Worm (Caenorhabditis elegans) whole organism, young adult: Measurements from ENCODE around the gene Y24F12A.1.

Experiments used
- B0336.3 ChIP-seq: fragments of 200-800 bp; sonication (Bioruptor generic); IDR thresholded peaks from 2 replicates; pipeline ENCODE4 v1.3.6; 2022; ENCODE audit warnings: missing genetic modification characterization, missing compliant biosample characterization
- F22D6.2 ChIP-seq: sonication (generic microtip); optimal IDR thresholded peaks from 2 replicates; lab custom pipeline; 2016; ENCODE audit warnings: mild to moderate bottlenecking, missing genetic modification characterization, missing compliant biosample characterization
- F23B12.7 ChIP-seq: sonication (generic microtip); optimal IDR thresholded peaks from 2 replicates; lab custom pipeline; 2017; ENCODE audit warnings: missing genetic modification characterization, mild to moderate bottlenecking, missing compliant biosample characterization, antibody characterized with exemption, moderate library complexity; ENCODE audit not compliant: insufficient read depth
- F55B11.4 ChIP-seq: sonication (generic microtip); optimal IDR thresholded peaks from 2 replicates; lab custom pipeline; 2016; ENCODE audit warnings: missing compliant biosample characterization, missing genetic modification characterization, borderline replicate concordance; ENCODE audit not compliant: insufficient read depth
- F57C9.4 ChIP-seq: sonication (generic microtip); optimal IDR thresholded peaks from 2 replicates; lab custom pipeline; 2017; ENCODE audit warnings: mild to moderate bottlenecking, missing genetic modification characterization, missing compliant biosample characterization
- T07F8.4 ChIP-seq: sonication (generic microtip); optimal IDR thresholded peaks from 2 replicates; lab custom pipeline; 2016; ENCODE audit warnings: mild to moderate bottlenecking, missing genetic modification characterization, moderate library complexity, missing compliant biosample characterization
- Y53F4B.3 ChIP-seq: fragments of 200-800 bp; sonication (Bioruptor generic); IDR thresholded peaks from 2 replicates; pipeline ENCODE4 v1.3.6; 2022; ENCODE audit warnings: missing genetic modification reagents, missing genetic modification characterization, missing compliant biosample characterization
- akir-1 ChIP-seq: fragments of 200-800 bp; sonication (Bioruptor generic); optimal IDR thresholded peaks from 2 replicates; lab custom pipeline; 2018; ENCODE audit warnings: mild to moderate bottlenecking, missing genetic modification characterization, moderate library complexity, missing compliant biosample characterization
- aptf-2 ChIP-seq: fragments of 200-800 bp; sonication (Bioruptor generic); conservative IDR thresholded peaks from 2 replicates; pipeline ENCODE4 v1.3.6; 2022; ENCODE audit warnings: missing genetic modification reagents, missing genetic modification characterization, missing compliant biosample characterization
- athp-1 ChIP-seq: sonication (generic microtip); optimal IDR thresholded peaks from 2 replicates; lab custom pipeline; 2017; ENCODE audit warnings: mild to moderate bottlenecking, missing genetic modification characterization, missing compliant biosample characterization
- attf-6 ChIP-seq: fragments of 200-800 bp; sonication (Bioruptor generic); IDR thresholded peaks from 2 replicates; pipeline ENCODE4 v1.3.6; 2022; ENCODE audit warnings: missing genetic modification reagents, missing genetic modification characterization, missing compliant biosample characterization
- bed-2 ChIP-seq: fragments of 200-800 bp; sonication (Bioruptor generic); IDR thresholded peaks from 2 replicates; pipeline ENCODE4 v1.3.6; 2022; ENCODE audit warnings: missing genetic modification reagents, missing genetic modification characterization, missing compliant biosample characterization
- cebp-1 ChIP-seq, 2 experiments: fragments of 200-800 bp in 1 of 2; sonication (Bioruptor generic) in 1 of 2; sonication (generic microtip) in 1 of 2; IDR thresholded peaks in 1 of 2; optimal IDR thresholded peaks in 1 of 2; 2 replicates each; pipeline versions ENCODE4 v1.3.6 to Lab custom; 2017 to 2022; ENCODE audit warnings: missing compliant biosample characterization in 2 of 2, missing genetic modification characterization in 2 of 2, mild to moderate bottlenecking in 1 of 2, missing genetic modification reagents in 1 of 2, moderate library complexity in 1 of 2
- ceh-40 ChIP-seq: fragments of 200-800 bp; sonication (Bioruptor generic); IDR thresholded peaks from 2 replicates; pipeline ENCODE4 v1.3.6; 2022; ENCODE audit warnings: missing genetic modification characterization, missing compliant biosample characterization
- ceh-79 ChIP-seq: sonication (generic microtip); optimal IDR thresholded peaks from 2 replicates; lab custom pipeline; 2017; ENCODE audit warnings: mild to moderate bottlenecking, missing genetic modification characterization, missing compliant biosample characterization
- dox-1 ChIP-seq: fragments of 200-800 bp; sonication (Bioruptor generic); IDR thresholded peaks from 2 replicates; pipeline ENCODE4 v1.3.6; 2022; ENCODE audit warnings: missing genetic modification reagents, missing genetic modification characterization, missing compliant biosample characterization
- efl-1 ChIP-seq: fragments of 150-350 bp; optimal IDR thresholded peaks from 2 replicates; lab custom pipeline; 2014; ENCODE audit warnings: missing biosample characterization, missing genetic modification reagents, missing genetic modification characterization
- egl-18 ChIP-seq: fragments of 200-800 bp; sonication (Bioruptor generic); IDR thresholded peaks from 2 replicates; pipeline ENCODE4 v1.3.6; 2022; ENCODE audit warnings: missing genetic modification reagents, missing genetic modification characterization, missing compliant biosample characterization
- gei-17 ChIP-seq: fragments of 200-800 bp; sonication (Bioruptor generic); optimal IDR thresholded peaks from 2 replicates; lab custom pipeline; 2018; ENCODE audit warnings: mild to moderate bottlenecking, missing genetic modification characterization, missing compliant biosample characterization
- hsf-1 ChIP-seq: fragments of 200-800 bp; sonication (Bioruptor generic); IDR thresholded peaks from 2 replicates; pipeline ENCODE4 v1.3.6; 2022; ENCODE audit warnings: missing genetic modification reagents, missing genetic modification characterization, missing compliant biosample characterization
- lsl-1 ChIP-seq: fragments of 200-800 bp; sonication (Bioruptor generic); optimal IDR thresholded peaks from 2 replicates; lab custom pipeline; 2018; ENCODE audit warnings: mild to moderate bottlenecking, missing genetic modification characterization, moderate library complexity, missing compliant biosample characterization
- madf-10 ChIP-seq: sonication (generic microtip); optimal IDR thresholded peaks from 2 replicates; lab custom pipeline; 2016; ENCODE audit warnings: mild to moderate bottlenecking, missing genetic modification characterization, missing compliant biosample characterization
- madf-3 ChIP-seq: fragments of 200-800 bp; sonication (Bioruptor generic); IDR thresholded peaks from 2 replicates; pipeline ENCODE4 v1.3.6; 2022; ENCODE audit warnings: missing genetic modification reagents, missing genetic modification characterization, missing compliant biosample characterization
- mes-4 ChIP-seq: sonication (generic microtip); optimal IDR thresholded peaks from 2 replicates; lab custom pipeline; 2016; ENCODE audit warnings: missing genotype, missing genetic modification characterization, missing compliant biosample characterization
- nfyb-1 ChIP-seq: fragments of 200-800 bp; sonication (Bioruptor generic); IDR thresholded peaks from 2 replicates; pipeline ENCODE4 v1.3.6; 2022; ENCODE audit warnings: missing genetic modification reagents, missing genetic modification characterization, missing compliant biosample characterization
- nhr-179 ChIP-seq: sonication (generic microtip); optimal IDR thresholded peaks from 2 replicates; lab custom pipeline; 2016; ENCODE audit warnings: mild to moderate bottlenecking, missing genetic modification characterization, missing compliant biosample characterization
- nhr-90 ChIP-seq: sonication (generic microtip); optimal IDR thresholded peaks from 2 replicates; lab custom pipeline; 2016; ENCODE audit warnings: missing genotype, mild to moderate bottlenecking, missing genetic modification characterization, missing compliant biosample characterization
- pbrm-1 ChIP-seq: fragments of 200-800 bp; sonication (Bioruptor generic); IDR thresholded peaks from 2 replicates; pipeline ENCODE4 v1.3.6; 2022; ENCODE audit warnings: missing genetic modification reagents, missing genetic modification characterization, missing compliant biosample characterization
- rpc-1 ChIP-seq, 2 experiments: fragments of 150-350 bp in 1 of 2; sonication (generic microtip) in 1 of 2; optimal IDR thresholded peaks; 2 replicates each; lab custom pipeline; 2014 to 2018; ENCODE audit warnings: missing biosample characterization in 1 of 2, missing genetic modification characterization in 1 of 2, missing genetic modification reagents in 1 of 2, missing genotype in 1 of 2
- somi-1 ChIP-seq: fragments of 200-800 bp; sonication (Bioruptor generic); optimal IDR thresholded peaks from 2 replicates; lab custom pipeline; 2018; ENCODE audit warnings: mild to moderate bottlenecking, missing genetic modification characterization, missing compliant biosample characterization
- tbx-9 ChIP-seq: sonication (generic microtip); optimal IDR thresholded peaks from 2 replicates; lab custom pipeline; 2016; ENCODE audit warnings: borderline replicate concordance, missing genetic modification characterization, inconsistent platforms, missing compliant biosample characterization
- unc-62 ChIP-seq: fragments of 150-350 bp; optimal IDR thresholded peaks from 2 replicates; lab custom pipeline; 2014; ENCODE audit warnings: missing biosample characterization, missing genetic modification reagents, missing genetic modification characterization
- zim-3 ChIP-seq: sonication (generic microtip); optimal IDR thresholded peaks from 2 replicates; lab custom pipeline; 2017; ENCODE audit warnings: mild to moderate bottlenecking, missing genetic modification characterization, moderate library complexity, missing compliant biosample characterization
- ztf-18 ChIP-seq: sonication (generic microtip); optimal IDR thresholded peaks from 2 replicates; lab custom pipeline; 2016; ENCODE audit warnings: missing genotype, mild to moderate bottlenecking, missing genetic modification characterization, missing compliant biosample characterization
- ztf-26 ChIP-seq: sonication (generic microtip); optimal IDR thresholded peaks from 2 replicates; lab custom pipeline; 2017; ENCODE audit warnings: missing genetic modification characterization, missing compliant biosample characterization

Y24F12A.1 gene

DNA sequence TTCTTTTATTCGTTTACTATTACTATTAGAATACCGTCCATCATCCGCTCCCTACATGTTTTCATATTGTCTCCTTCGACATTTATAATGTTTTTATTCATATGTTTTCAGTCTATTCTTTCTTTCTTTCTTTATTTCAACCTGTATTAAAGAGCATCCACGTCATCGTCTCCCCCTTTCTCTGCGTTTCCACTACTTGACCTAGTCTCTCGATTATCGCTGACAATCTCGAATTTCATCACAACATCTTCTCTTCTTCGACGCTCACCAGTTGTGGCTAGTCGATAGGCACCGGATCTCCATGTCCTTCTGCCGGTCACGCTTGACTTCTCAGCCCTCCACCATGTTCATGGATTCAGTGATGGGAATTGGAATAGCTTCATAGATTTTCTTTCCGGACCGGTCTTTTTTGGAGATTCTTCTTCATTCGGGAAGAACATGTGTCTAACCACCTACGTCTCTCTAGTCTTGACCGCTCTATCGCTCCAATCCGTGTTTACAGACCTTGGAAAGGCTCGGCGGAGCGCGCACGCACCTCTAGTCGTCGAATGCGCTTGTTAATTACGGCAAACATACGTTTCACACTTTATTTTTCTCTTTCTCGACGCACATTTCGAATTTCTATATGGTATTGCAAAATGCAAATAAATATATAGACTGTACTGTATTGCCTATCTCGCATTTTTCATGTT is 36.7 kb upstream of the Y24F12A.1 start:
- TF ChIP-seq mes-4 (tag; lab: Kevin White, UChicago) = no peak
- peak; percentile 52; the same call in 1 of the 2 replicates for TF ChIP-seq madf-3
- TF ChIP-seq akir-1 (GFP tag; lab: Kevin White, UChicago) = no peak
- no peak for TF ChIP-seq cebp-1 (GFP tag; IDR thresholded peaks at IDR 0.05; lab: Robert Waterston, UW)
- TF ChIP-seq cebp-1 (tag; optimal IDR thresholded peaks at IDR 0.05; lab: Kevin White, UChicago) = peak; percentile 4
- no peak for TF ChIP-seq nhr-90 (tag; lab: Kevin White, UChicago)
- no peak for TF ChIP-seq zim-3 (tag; lab: Kevin White, UChicago)

- no peak for TF ChIP-seq mes-4 (tag; lab: Kevin White, UChicago)
- TF ChIP-seq F23B12.7 (tag; lab: Kevin White, UChicago) = no peak
- TF ChIP-seq ceh-79 = no peak
- TF ChIP-seq somi-1 = no peak
- TF ChIP-seq F22D6.2 = no peak
- no peak for TF ChIP-seq ztf-26 (tag; lab: Kevin White, UChicago)
- no peak for TF ChIP-seq unc-62 (GFP tag; lab: Kevin White, UChicago)
- no peak for TF ChIP-seq lsl-1
- no peak for TF ChIP-seq attf-6
- no peak for TF ChIP-seq cebp-1 (GFP tag; IDR thresholded peaks at IDR 0.05; lab: Robert Waterston, UW)
- TF ChIP-seq cebp-1 (tag; optimal IDR thresholded peaks at IDR 0.05; lab: Kevin White, UChicago) = no peak
- TF ChIP-seq dox-1 (GFP tag; lab: Robert Waterston, UW) = no peak
- TF ChIP-seq pbrm-1 (GFP tag; lab: Robert Waterston, UW) = no peak
- TF ChIP-seq aptf-2 (GFP tag; lab: Robert Waterston, UW) = no peak
- no peak for TF ChIP-seq rpc-1 (optimal IDR thresholded peaks at IDR 0.05; lab: Kevin White, UChicago)
- no peak for TF ChIP-seq rpc-1 (tag; optimal IDR thresholded peaks at IDR 0.05; lab: Kevin White, UChicago)
- no peak for TF ChIP-seq athp-1
- TF ChIP-seq T07F8.4 (tag; lab: Kevin White, UChicago) = no peak
- no peak for TF ChIP-seq Y53F4B.3 (GFP tag; lab: Robert Waterston, UW)
- no peak for TF ChIP-seq F57C9.4 (tag; lab: Kevin White, UChicago)
- no peak for TF ChIP-seq nfyb-1 (GFP tag; lab: Robert Waterston, UW)
- TF ChIP-seq, all 124 proteins: peak for 0
These were observed 35.3 kb upstream of the Y24F12A.1 start for ce11 chrIV:11569795-11570194.

DNA sequence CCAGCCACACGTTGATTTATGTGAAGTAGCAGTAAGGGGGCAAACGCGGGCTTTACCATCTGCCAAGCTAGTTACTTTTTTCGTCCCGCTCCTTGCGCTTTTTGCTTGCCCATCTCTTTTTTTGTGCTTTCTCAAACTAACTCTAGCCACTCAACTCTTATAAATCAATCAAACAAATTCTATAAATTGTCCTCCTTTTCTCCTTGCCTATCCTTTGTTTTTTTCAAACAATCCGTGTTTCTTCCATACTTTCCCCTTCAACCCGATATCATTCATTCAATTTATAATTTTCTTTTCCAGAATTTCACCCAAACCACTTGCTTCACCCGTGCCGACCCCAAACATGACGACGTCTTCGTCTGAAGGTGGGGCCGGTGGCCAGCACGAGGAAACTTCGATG is 34.9 kb upstream of the Y24F12A.1 start, which contains the start of gene srgp-1:
Gene srgp-1 (plus strand): TSS at position 301 of the 400 bp plus-strand sequence.
- no peak for TF ChIP-seq ztf-18 (tag; lab: Kevin White, UChicago)
- TF ChIP-seq ceh-40 = no peak
- TF ChIP-seq F57C9.4 (tag; lab: Kevin White, UChicago) = no peak
- TF ChIP-seq nhr-179 (tag; lab: Kevin White, UChicago) = no peak
- TF ChIP-seq T07F8.4 (tag; lab: Kevin White, UChicago) = no peak
- TF ChIP-seq madf-10 (tag; lab: Kevin White, UChicago) = no peak
- no peak for TF ChIP-seq bed-2 (GFP tag; lab: Robert Waterston, UW)
- no peak for TF ChIP-seq mes-4 (tag; lab: Kevin White, UChicago)
- no peak for TF ChIP-seq F55B11.4 (tag; lab: Kevin White, UChicago)
- TF ChIP-seq gei-17 (GFP tag; lab: Kevin White, UChicago) = no peak
- no peak for TF ChIP-seq efl-1 (GFP tag; lab: Kevin White, UChicago)
- TF ChIP-seq hsf-1 = no peak
- no peak for TF ChIP-seq tbx-9 (tag; lab: Kevin White, UChicago)
- TF ChIP-seq B0336.3 (GFP tag; lab: Robert Waterston, UW) = no peak
- no peak for TF ChIP-seq egl-18 (GFP tag; lab: Robert Waterston, UW)
- TF ChIP-seq ztf-26 (tag; lab: Kevin White, UChicago) = no peak
